Fruit fly (Drosophila melanogaster) whole organism, prepupa: ENCODE results near the gene NijB.

Source experiments
- Blimp-1 ChIP-seq: fragments of 200-800 bp; sonication (Bioruptor generic); optimal IDR thresholded peaks from 3 replicates; lab custom pipeline; 2017; ENCODE audit warnings: missing biosample characterization, missing genetic modification characterization, mild to moderate bottlenecking, moderate library complexity, missing genetic modification reagents
- CG10669 ChIP-seq: fragments of 200-800 bp; sonication (Bioruptor generic); optimal IDR thresholded peaks from 3 replicates; lab custom pipeline; 2018; ENCODE audit warnings: missing biosample characterization, mild to moderate bottlenecking, missing genetic modification characterization, moderate library complexity
- CG11294 ChIP-seq: fragments of 200-800 bp; sonication (Bioruptor generic); IDR thresholded peaks from 2 replicates; pipeline ENCODE4 v1.3.6; 2022; ENCODE audit warnings: missing biosample characterization, missing genetic modification characterization
- CG11762 ChIP-seq: fragments of 200-800 bp; sonication (Bioruptor generic); optimal IDR thresholded peaks from 3 replicates; lab custom pipeline; 2016; ENCODE audit warnings: missing biosample characterization, missing genetic modification characterization; ENCODE audit not compliant: insufficient read depth
- CG11902 ChIP-seq: fragments of 200-800 bp; sonication (Bioruptor generic); optimal IDR thresholded peaks from 3 replicates; lab custom pipeline; 2016; ENCODE audit warnings: missing biosample characterization, missing genetic modification characterization
- CG15336 ChIP-seq: fragments of 200-800 bp; sonication (Bioruptor generic); IDR thresholded peaks from 2 replicates; pipeline ENCODE4 v1.3.6; 2022; ENCODE audit warnings: missing biosample characterization, missing genetic modification characterization
- CG1621 ChIP-seq: fragments of 200-800 bp; sonication (Bioruptor generic); optimal IDR thresholded peaks from 3 replicates; lab custom pipeline; 2018; ENCODE audit warnings: missing biosample characterization, mild to moderate bottlenecking, missing genetic modification characterization
- CG16779 ChIP-seq: fragments of 200-800 bp; sonication (Bioruptor generic); optimal IDR thresholded peaks from 3 replicates; lab custom pipeline; 2017; ENCODE audit warnings: missing biosample characterization, mild to moderate bottlenecking, missing genetic modification characterization
- CG31627 ChIP-seq: fragments of 200-800 bp; sonication (Bioruptor generic); optimal IDR thresholded peaks from 3 replicates; lab custom pipeline; 2016; ENCODE audit warnings: missing biosample characterization, missing genetic modification characterization
- CG32006 ChIP-seq: fragments of 200-800 bp; sonication (Bioruptor generic); optimal IDR thresholded peaks from 3 replicates; lab custom pipeline; 2017; ENCODE audit warnings: missing biosample characterization, mild to moderate bottlenecking, missing genetic modification characterization
- CG3919 ChIP-seq: fragments of 200-800 bp; sonication (Bioruptor generic); optimal IDR thresholded peaks from 3 replicates; lab custom pipeline; 2016; ENCODE audit warnings: missing biosample characterization, missing genetic modification characterization
- CG4318 ChIP-seq: fragments of 200-800 bp; sonication (Bioruptor generic); optimal IDR thresholded peaks from 3 replicates; lab custom pipeline; 2017; ENCODE audit warnings: missing biosample characterization, mild to moderate bottlenecking, missing genetic modification characterization
- CG6163 ChIP-seq: fragments of 200-800 bp; sonication (Bioruptor generic); IDR thresholded peaks from 3 replicates; pipeline ENCODE4 v1.3.6; 2022; ENCODE audit warnings: missing biosample characterization, missing genetic modification characterization
- CG6276 ChIP-seq: fragments of 200-800 bp; sonication (Bioruptor generic); optimal IDR thresholded peaks from 2 replicates; lab custom pipeline; 2017; ENCODE audit warnings: missing biosample characterization, mild to moderate bottlenecking, missing genetic modification characterization
- CG6792 ChIP-seq: fragments of 200-800 bp; sonication (Bioruptor generic); optimal IDR thresholded peaks from 3 replicates; lab custom pipeline; 2016; ENCODE audit warnings: missing biosample characterization, missing genetic modification characterization
- CG6808 ChIP-seq: fragments of 200-800 bp; sonication (Bioruptor generic); optimal IDR thresholded peaks from 3 replicates; lab custom pipeline; 2017; ENCODE audit warnings: missing biosample characterization, missing genetic modification characterization, mild to moderate bottlenecking, moderate library complexity, missing genetic modification reagents
- CG6854 ChIP-seq: fragments of 200-800 bp; sonication (Bioruptor generic); optimal IDR thresholded peaks from 2 replicates; lab custom pipeline; 2017; ENCODE audit warnings: missing biosample characterization, mild to moderate bottlenecking, missing genetic modification characterization
- CG7368 ChIP-seq: fragments of 200-800 bp; sonication (Bioruptor generic); optimal IDR thresholded peaks from 3 replicates; lab custom pipeline; 2016; ENCODE audit warnings: missing biosample characterization, missing genetic modification characterization
- CG8119 ChIP-seq: fragments of 200-800 bp; sonication (Bioruptor generic); IDR thresholded peaks from 3 replicates; pipeline ENCODE4 v1.3.6; 2022; ENCODE audit warnings: missing biosample characterization, missing genetic modification characterization
- CG8319 ChIP-seq: fragments of 200-800 bp; sonication (Bioruptor generic); optimal IDR thresholded peaks from 3 replicates; lab custom pipeline; 2016; ENCODE audit warnings: missing biosample characterization, missing genetic modification characterization
- CG9139 ChIP-seq: fragments of 200-800 bp; sonication (Bioruptor generic); optimal IDR thresholded peaks from 3 replicates; lab custom pipeline; 2017; ENCODE audit warnings: missing biosample characterization, mild to moderate bottlenecking, missing genetic modification characterization
- Eip78C ChIP-seq: fragments of 200-800 bp; sonication (Bioruptor generic); peaks from one replicate; lab custom pipeline; 2016; ENCODE audit warnings: missing biosample characterization, missing genetic modification characterization
- Eip93F ChIP-seq: fragments of 200-800 bp; sonication (Bioruptor generic); optimal IDR thresholded peaks from 2 replicates; lab custom pipeline; 2016; ENCODE audit warnings: missing biosample characterization, mild to moderate bottlenecking, missing genetic modification characterization
- Ets21C ChIP-seq: fragments of 200-800 bp; sonication (Bioruptor generic); optimal IDR thresholded peaks from 3 replicates; lab custom pipeline; 2016; ENCODE audit warnings: missing biosample characterization, missing genetic modification characterization
- Gug ChIP-seq: fragments of 200-800 bp; sonication (Bioruptor generic); IDR thresholded peaks from 2 replicates; pipeline ENCODE4 v1.3.6; 2022; ENCODE audit warnings: missing biosample characterization, missing genetic modification characterization
- Hr38 ChIP-seq: sonication (Bioruptor generic); optimal IDR thresholded peaks from 2 replicates; lab custom pipeline; 2016; ENCODE audit warnings: missing biosample characterization, missing genetic modification characterization
- Hr39 ChIP-seq: fragments of 200-800 bp; sonication (Bioruptor generic); optimal IDR thresholded peaks from 2 replicates; lab custom pipeline; 2016; ENCODE audit warnings: missing biosample characterization, missing genetic modification characterization
- Hr4 ChIP-seq: fragments of 200-800 bp; sonication (Bioruptor generic); optimal IDR thresholded peaks from 3 replicates; lab custom pipeline; 2016; ENCODE audit warnings: missing biosample characterization, missing genetic modification characterization
- Lpt ChIP-seq: fragments of 200-800 bp; sonication (Bioruptor generic); optimal IDR thresholded peaks from 3 replicates; lab custom pipeline; 2016; ENCODE audit warnings: missing biosample characterization, missing genetic modification characterization
- Met ChIP-seq: fragments of 200-800 bp; sonication (Bioruptor generic); optimal IDR thresholded peaks from 3 replicates; lab custom pipeline; 2016; ENCODE audit warnings: missing biosample characterization, missing genetic modification characterization
- Smox ChIP-seq: fragments of 200-800 bp; sonication (Bioruptor generic); optimal IDR thresholded peaks from 3 replicates; lab custom pipeline; 2016; ENCODE audit warnings: missing biosample characterization, missing genetic modification characterization
- Sox102F ChIP-seq: fragments of 200-800 bp; sonication (Bioruptor generic); optimal IDR thresholded peaks from 2 replicates; lab custom pipeline; 2016; ENCODE audit warnings: missing biosample characterization, mild to moderate bottlenecking, missing genetic modification characterization
- Sox14 ChIP-seq: fragments of 200-800 bp; sonication (Bioruptor generic); optimal IDR thresholded peaks from 3 replicates; lab custom pipeline; 2016; ENCODE audit warnings: missing biosample characterization, missing genetic modification characterization
- achi ChIP-seq: fragments of 200-800 bp; sonication (Bioruptor generic); optimal IDR thresholded peaks from 3 replicates; lab custom pipeline; 2016; ENCODE audit warnings: missing biosample characterization, missing genetic modification characterization
- acj6 ChIP-seq: fragments of 200-800 bp; sonication (Bioruptor generic); optimal IDR thresholded peaks from 3 replicates; lab custom pipeline; 2016; ENCODE audit warnings: missing biosample characterization, missing genetic modification characterization
- cyc ChIP-seq: fragments of 200-800 bp; sonication (Bioruptor generic); optimal IDR thresholded peaks from 3 replicates; lab custom pipeline; 2016; ENCODE audit warnings: missing biosample characterization, missing genetic modification characterization
- dsx ChIP-seq: fragments of 200-800 bp; optimal IDR thresholded peaks from 3 replicates; lab custom pipeline; 2019; ENCODE audit warnings: missing biosample characterization, mild to moderate bottlenecking, missing genetic modification characterization, moderate library complexity; ENCODE audit not compliant: poor library complexity, severe bottlenecking
- eg ChIP-seq: fragments of 200-800 bp; sonication (Bioruptor generic); IDR thresholded peaks from 3 replicates; pipeline ENCODE4 v1.3.6; 2022; ENCODE audit warnings: missing biosample characterization, missing genetic modification characterization
- esn ChIP-seq: fragments of 200-800 bp; sonication (Bioruptor generic); optimal IDR thresholded peaks from 2 replicates; lab custom pipeline; 2016; ENCODE audit warnings: missing biosample characterization, mild to moderate bottlenecking, missing genetic modification characterization, moderate library complexity
- fd59A ChIP-seq: fragments of 200-800 bp; sonication (Bioruptor generic); optimal IDR thresholded peaks from 2 replicates; lab custom pipeline; 2017; ENCODE audit warnings: missing biosample characterization, mild to moderate bottlenecking, missing genetic modification characterization, missing genetic modification reagents
- fd85E ChIP-seq: fragments of 200-800 bp; sonication (Bioruptor generic); optimal IDR thresholded peaks from 3 replicates; lab custom pipeline; 2016; ENCODE audit warnings: missing biosample characterization, missing genetic modification characterization
- lz ChIP-seq: fragments of 200-800 bp; sonication (Bioruptor generic); optimal IDR thresholded peaks from 3 replicates; lab custom pipeline; 2016; ENCODE audit warnings: missing biosample characterization, missing genetic modification characterization
- net ChIP-seq: fragments of 200-800 bp; sonication (Bioruptor generic); optimal IDR thresholded peaks from 3 replicates; lab custom pipeline; 2016; ENCODE audit warnings: missing biosample characterization, missing genetic modification characterization
- pdm3 ChIP-seq: fragments of 200-800 bp; sonication (Bioruptor generic); optimal IDR thresholded peaks from 3 replicates; lab custom pipeline; 2016; ENCODE audit warnings: missing biosample characterization, missing genetic modification characterization
- salr ChIP-seq, 2 experiments: fragments of 200-800 bp; sonication (Bioruptor generic); optimal IDR thresholded peaks; 3 replicates each; lab custom pipeline; 2016 to 2018; ENCODE audit warnings: missing biosample characterization in 2 of 2, missing genetic modification characterization in 2 of 2, mild to moderate bottlenecking in 1 of 2
- ss ChIP-seq, 2 experiments: fragments of 200-800 bp; sonication (Bioruptor generic); optimal IDR thresholded peaks; 2 replicates in 1 of 2; 3 replicates in 1 of 2; lab custom pipeline; 2017 to 2018; ENCODE audit warnings: mild to moderate bottlenecking in 2 of 2, missing biosample characterization in 2 of 2, missing genetic modification characterization in 2 of 2, moderate library complexity in 1 of 2
- svp ChIP-seq: fragments of 200-800 bp; sonication (Bioruptor generic); peaks from one replicate; lab custom pipeline; 2016; ENCODE audit warnings: missing biosample characterization, missing genetic modification characterization
- topi ChIP-seq: fragments of 200-800 bp; sonication (Bioruptor generic); optimal IDR thresholded peaks from 3 replicates; lab custom pipeline; 2016; ENCODE audit warnings: missing biosample characterization, missing genetic modification characterization
- vri ChIP-seq: fragments of 200-800 bp; sonication (Bioruptor generic); optimal IDR thresholded peaks from 3 replicates; lab custom pipeline; 2016; ENCODE audit warnings: missing biosample characterization, mild to moderate bottlenecking, missing genetic modification characterization

The NijB gene

dm6 chr3L:18867521-18867920, 24.7 kb upstream of the NijB start, which contains the start of gene Dysb (continued):
- TF ChIP-seq CG11762 (peak; percentile 6), CG15336 (peak; percentile 93), lz (GFP tag; lab: Kevin White, UChicago) (peak; percentile 73), achi (GFP tag; lab: Kevin White, UChicago) (peak; percentile 85), CG3919 (no peak), topi (GFP tag; lab: Kevin White, UChicago) (peak; percentile 77), cyc (GFP tag; lab: Kevin White, UChicago) (peak; percentile 66), fd85E (peak; percentile 43), Eip93F (GFP tag; lab: Kevin White, UChicago) (peak; percentile 30), Ets21C (GFP tag; lab: Kevin White, UChicago) (peak; percentile 47), net (no peak), Sox14 (GFP tag; lab: Kevin White, UChicago) (peak; percentile 73), ss (GFP tag; optimal IDR thresholded peaks at IDR 0.05; lab: Kevin White, UChicago) (no peak), CG8319 (GFP tag; lab: Kevin White, UChicago) (peak; percentile 50), Smox (GFP tag; lab: Kevin White, UChicago) (no peak), CG7368 (GFP tag; lab: Kevin White, UChicago) (peak; percentile 76), eg (GFP tag; lab: Robert Waterston, UW) (peak; percentile 93), vri (GFP tag; lab: Kevin White, UChicago) (peak; percentile 73), Gug (peak; percentile 62), Hr38 (no peak), pdm3 (GFP tag; lab: Kevin White, UChicago) (peak; percentile 77), Met (peak; percentile 83), CG8119 (GFP tag; lab: Robert Waterston, UW) (peak; percentile 92; the same call in 2 of the 3 replicates), CG6163 (GFP tag; lab: Robert Waterston, UW) (peak; percentile 91), CG11294 (GFP tag; lab: Robert Waterston, UW) (peak; percentile 76), CG6854 (peak; percentile 71), fd59A (GFP tag; lab: Kevin White, UChicago) (peak; percentile 42), CG11902 (GFP tag; lab: Kevin White, UChicago) (peak; percentile 19), CG6808 (GFP tag; lab: Kevin White, UChicago) (peak; percentile 76), CG10669 (peak; percentile 75), Hr4 (GFP tag; lab: Kevin White, UChicago) (peak; percentile 84), Sox102F (GFP tag; lab: Kevin White, UChicago) (peak; percentile 84), Lpt (GFP tag; lab: Kevin White, UChicago) (peak; percentile 69), dsx (peak; percentile 72), acj6 (peak; percentile 83), salr (GFP tag; optimal IDR thresholded peaks at IDR 0.05; lab: Kevin White, UChicago) (peak in 1 of 2 experiments; percentile 72), esn (GFP tag; lab: Kevin White, UChicago) (peak; percentile 91), Eip78C (GFP tag; lab: Kevin White, UChicago) (peak; percentile 95), CG4318 (GFP tag; lab: Kevin White, UChicago) (no peak), CG6276 (GFP tag; lab: Kevin White, UChicago) (no peak), CG31627 (GFP tag; lab: Kevin White, UChicago) (peak; percentile 70)

dm6 chr3L:18869035-18869826, 23.0 kb upstream of the NijB start, which contains the start of gene Grx1:
TSS of gene Grx1 (plus strand) at chr3L:18869230.
- no peak for TF ChIP-seq fd85E
- peak; percentile 49; the same call in 2 of the 3 replicates for TF ChIP-seq eg (GFP tag; lab: Robert Waterston, UW)
- TF ChIP-seq cyc (GFP tag; lab: Kevin White, UChicago), result peak; percentile 48
- peak; percentile 68 for TF ChIP-seq Blimp-1
- peak; percentile 64 for TF ChIP-seq svp (GFP tag; lab: Kevin White, UChicago)
- TF ChIP-seq CG1621 (tag; lab: Kevin White, UChicago), result no peak
- no peak for TF ChIP-seq CG9139 (GFP tag; lab: Kevin White, UChicago)
- TF ChIP-seq fd59A (GFP tag; lab: Kevin White, UChicago), result no peak
- TF ChIP-seq Smox (GFP tag; lab: Kevin White, UChicago), result peak; percentile 74
- TF ChIP-seq CG4318 (GFP tag; lab: Kevin White, UChicago), result no peak
- peak; percentile 56 for TF ChIP-seq Hr39 (GFP tag; lab: Kevin White, UChicago)
- peak; percentile 53 for TF ChIP-seq CG6792
- TF ChIP-seq CG32006, result peak; percentile 46
- TF ChIP-seq achi (GFP tag; lab: Kevin White, UChicago), result peak; percentile 87
- TF ChIP-seq Lpt (GFP tag; lab: Kevin White, UChicago), result peak; percentile 48
- TF ChIP-seq Sox14 (GFP tag; lab: Kevin White, UChicago), result peak; percentile 47
- TF ChIP-seq CG16779 (tag; lab: Kevin White, UChicago), result no peak
- TF ChIP-seq dsx, result peak; percentile 64
- TF ChIP-seq Sox102F (GFP tag; lab: Kevin White, UChicago), result peak; percentile 61
- TF ChIP-seq Eip93F (GFP tag; lab: Kevin White, UChicago), result no peak
